Fruit fly (Drosophila melanogaster): ENCODE results near the gene CG14210.
A peak's percentile ranks its signal among the peaks of the same experiment; 100 is the strongest.

The CG14210 gene

DNA sequence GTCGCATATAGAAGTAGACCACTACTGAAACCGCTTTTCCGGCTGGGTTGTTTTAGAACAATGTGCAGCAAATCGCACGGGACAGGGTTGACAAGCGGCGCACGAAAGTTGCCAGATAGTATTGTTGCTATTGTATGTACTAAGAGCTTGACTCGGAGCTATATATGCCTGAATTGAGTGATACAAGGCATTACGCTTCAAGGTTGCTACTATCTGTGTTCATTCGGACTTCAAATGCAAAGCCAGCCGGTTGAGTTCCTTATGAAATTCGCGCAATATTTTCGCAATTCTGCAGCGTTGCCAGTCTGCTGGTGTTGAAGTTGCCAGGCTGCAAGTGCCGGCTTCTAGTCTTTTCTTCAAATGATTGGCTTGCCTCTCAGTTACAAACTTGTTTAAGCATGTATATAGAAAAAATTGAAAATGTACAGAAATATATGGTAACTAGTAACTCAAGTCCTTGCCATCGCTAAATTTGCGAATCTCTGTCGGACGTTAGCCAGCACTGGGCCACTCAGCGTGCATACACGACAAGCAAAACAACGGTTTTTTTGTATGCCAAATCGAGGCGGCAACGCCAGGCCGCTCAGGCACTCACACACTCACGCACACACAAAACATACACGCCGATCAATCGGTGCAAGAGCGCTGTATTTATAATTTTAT is 35.9 kb downstream of the CG14210 start, which contains the start of the genes Ranbp21 and Elys (continued):
- no peak for TF ChIP-seq chm (GFP tag; IDR thresholded peaks at IDR 0.05)
- TF ChIP-seq CG4424 (GFP tag; optimal IDR thresholded peaks at IDR 0.05), result no peak
- TF ChIP-seq D19B (GFP tag; optimal IDR thresholded peaks at IDR 0.05), result no peak
- no peak for TF ChIP-seq CG15073 (GFP tag; optimal IDR thresholded peaks at IDR 0.05)
- TF ChIP-seq grn (GFP tag; optimal IDR thresholded peaks at IDR 0.05), result no peak
- no peak for TF ChIP-seq pros (GFP tag; optimal IDR thresholded peaks at IDR 0.05)
- TF ChIP-seq tgo (GFP tag; IDR thresholded peaks at IDR 0.05), result peak; percentile 44; the same call in 1 of the 3 replicates
- TF ChIP-seq CG8089 (GFP tag; optimal IDR thresholded peaks at IDR 0.05), result peak; percentile 38
- peak; percentile 66 for TF ChIP-seq CG9932 (GFP tag; IDR thresholded peaks at IDR 0.05)
- peak; percentile 79 for TF ChIP-seq Sry-δ (GFP tag; optimal IDR thresholded peaks at IDR 0.05)
- TF ChIP-seq CG12236 (GFP tag; optimal IDR thresholded peaks at IDR 0.05), result no peak
- TF ChIP-seq luna (GFP tag; optimal IDR thresholded peaks at IDR 0.05), result no peak
- TF ChIP-seq abd-A (tag; optimal IDR thresholded peaks at IDR 0.05), result no peak
- no peak for TF ChIP-seq CG7745 (tag; optimal IDR thresholded peaks at IDR 0.05)
- TF ChIP-seq Opbp (GFP tag; IDR thresholded peaks at IDR 0.05; ENCODE audit: partially characterized antibody), result no peak
- TF ChIP-seq CG17328 (GFP tag; IDR thresholded peaks at IDR 0.05), result peak; percentile 33; the same call in 1 of the 2 replicates
- no peak for TF ChIP-seq gt (GFP tag; IDR thresholded peaks at IDR 0.05)
- TF ChIP-seq CG7963 (GFP tag; IDR thresholded peaks at IDR 0.05; ENCODE audit: partially characterized antibody), result no peak
- no peak for TF ChIP-seq CG32767 (GFP tag; IDR thresholded peaks at IDR 0.05)
- peak; percentile 40; the same call in 1 of the 2 replicates for TF ChIP-seq CG6272 (GFP tag; IDR thresholded peaks at IDR 0.05)
- peak; percentile 72 for TF ChIP-seq Antp (GFP tag; optimal IDR thresholded peaks at IDR 0.05)
- TF ChIP-seq bsh (GFP tag; optimal IDR thresholded peaks at IDR 0.05), result peak in 1 of 2 experiments; percentile 31
- TF ChIP-seq zen (tag; optimal IDR thresholded peaks at IDR 0.05), result no peak
- peak; percentile 31; the same call in 1 of the 2 replicates for TF ChIP-seq CG8765 (GFP tag; IDR thresholded peaks at IDR 0.05)
- TF ChIP-seq al (GFP tag; IDR thresholded peaks at IDR 0.05), result peak; percentile 49; the same call in 1 of the 2 replicates
- peak; percentile 51; the same call in 2 of the 3 replicates for TF ChIP-seq CG11093 (GFP tag; IDR thresholded peaks at IDR 0.05)
- TF ChIP-seq CG13123 (GFP tag; optimal IDR thresholded peaks at IDR 0.05), result no peak
- TF ChIP-seq nmo (GFP tag; optimal IDR thresholded peaks at IDR 0.05), result peak; percentile 72
- TF ChIP-seq CG16779 (GFP tag; IDR thresholded peaks at IDR 0.05), result no peak
- TF ChIP-seq zf30C (GFP tag; optimal IDR thresholded peaks at IDR 0.05), result no peak
- no peak for TF ChIP-seq sens-2 (GFP tag; IDR thresholded peaks at IDR 0.05)
- TF ChIP-seq CG12299 (tag; optimal IDR thresholded peaks at IDR 0.05), result no peak
- peak; percentile 21 for TF ChIP-seq CG8924 (tag; optimal IDR thresholded peaks at IDR 0.05)
- TF ChIP-seq Dref (GFP tag; IDR thresholded peaks at IDR 0.05), result peak; percentile 33
- TF ChIP-seq toy (GFP tag; IDR thresholded peaks at IDR 0.05), result no peak
- TF ChIP-seq Drgx (GFP tag; IDR thresholded peaks at IDR 0.05), result no peak
- no peak for TF ChIP-seq Asciz (GFP tag; optimal IDR thresholded peaks at IDR 0.05)
- peak; percentile 40 for TF ChIP-seq CG2116 (GFP tag; optimal IDR thresholded peaks at IDR 0.05)
- no peak for TF ChIP-seq Sox102F (GFP tag; optimal IDR thresholded peaks at IDR 0.05)
- peak; percentile 48 for TF ChIP-seq tin (GFP tag; optimal IDR thresholded peaks at IDR 0.05)
- TF ChIP-seq CG2889 (GFP tag; IDR thresholded peaks at IDR 0.05), result 0 out of 3 replicates have a peak, but pooled peaks have one; percentile 27
- TF ChIP-seq Oli (tag; optimal IDR thresholded peaks at IDR 0.05), result no peak
- peak; percentile 50 for TF ChIP-seq CG12155 (GFP tag; optimal IDR thresholded peaks at IDR 0.05)
- no peak for TF ChIP-seq Tbp (GFP tag; optimal IDR thresholded peaks at IDR 0.05)
- no peak for TF ChIP-seq Poxn (GFP tag; IDR thresholded peaks at IDR 0.05)
- no peak for TF ChIP-seq CG31441 (GFP tag; IDR thresholded peaks at IDR 0.05)
- TF ChIP-seq Oaz (GFP tag; IDR thresholded peaks at IDR 0.05), result no peak
- TF ChIP-seq Gug (GFP tag; IDR thresholded peaks at IDR 0.05), result peak; percentile 69; the same call in 3 of the 4 replicates
- peak; percentile 20 for TF ChIP-seq CG8388 (GFP tag; optimal IDR thresholded peaks at IDR 0.05)
- no peak for TF ChIP-seq CG4360 (GFP tag; IDR thresholded peaks at IDR 0.05)
- TF ChIP-seq CG7786 (GFP tag; optimal IDR thresholded peaks at IDR 0.05), result peak; percentile 56

Measured in whole organism, embryonic.